Fruit fly (Drosophila melanogaster): ENCODE data around the gene CG15021.

The CG15021 gene

DNA sequence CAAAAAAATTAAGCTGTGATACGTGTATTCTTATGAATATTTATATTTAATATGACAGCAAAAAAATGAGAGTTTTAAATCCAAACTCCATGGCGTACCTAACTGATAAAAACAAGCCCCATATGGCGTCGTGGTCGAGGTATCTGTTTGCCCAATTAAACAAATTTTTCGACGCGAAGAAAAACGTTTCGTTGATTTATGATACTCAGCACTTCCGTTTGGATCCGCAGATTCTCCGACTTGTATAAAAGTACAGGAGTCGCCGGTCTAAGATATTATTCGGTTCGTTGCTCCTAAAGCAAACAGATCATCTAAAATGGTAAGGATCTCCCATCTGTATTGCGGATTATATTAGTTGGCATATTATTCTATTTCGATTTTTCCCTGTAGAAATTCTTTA, 34.9 kb downstream of the CG15021 start, which contains the start of gene CG32248:
CG32248 (plus strand) TSS at position 301 of the 400 bp plus-strand sequence.
- TF ChIP-seq CG8478 (optimal IDR thresholded peaks at IDR 0.05): no peak
- TF ChIP-seq CTCF (optimal IDR thresholded peaks at IDR 0.05): no peak

DNA sequence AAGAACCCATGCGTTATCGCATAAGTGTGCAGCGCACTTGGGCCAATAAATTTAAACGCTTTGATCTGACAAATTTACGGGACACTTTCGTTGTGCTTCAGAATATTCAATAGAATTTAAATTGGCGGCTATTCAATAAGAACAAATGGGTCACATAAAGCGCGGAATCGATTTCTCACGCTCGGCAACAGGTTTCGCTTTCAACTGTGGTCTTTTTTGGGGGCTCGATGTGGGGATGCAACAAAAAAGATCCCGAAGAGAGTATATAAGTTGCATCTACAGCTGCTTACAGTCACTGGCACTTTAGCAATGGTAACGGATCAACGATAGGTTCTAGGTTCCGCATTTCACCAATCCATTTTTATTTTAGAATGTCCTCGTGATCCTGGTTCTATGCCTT, 36.2 kb downstream of the CG15021 start, which contains the start of gene CG11349:
CG11349 (plus strand) TSS at position 301 of the 400 bp plus-strand sequence.
- TF ChIP-seq CTCF (optimal IDR thresholded peaks at IDR 0.05) (no peak), CG8478 (optimal IDR thresholded peaks at IDR 0.05) (no peak)

DNA sequence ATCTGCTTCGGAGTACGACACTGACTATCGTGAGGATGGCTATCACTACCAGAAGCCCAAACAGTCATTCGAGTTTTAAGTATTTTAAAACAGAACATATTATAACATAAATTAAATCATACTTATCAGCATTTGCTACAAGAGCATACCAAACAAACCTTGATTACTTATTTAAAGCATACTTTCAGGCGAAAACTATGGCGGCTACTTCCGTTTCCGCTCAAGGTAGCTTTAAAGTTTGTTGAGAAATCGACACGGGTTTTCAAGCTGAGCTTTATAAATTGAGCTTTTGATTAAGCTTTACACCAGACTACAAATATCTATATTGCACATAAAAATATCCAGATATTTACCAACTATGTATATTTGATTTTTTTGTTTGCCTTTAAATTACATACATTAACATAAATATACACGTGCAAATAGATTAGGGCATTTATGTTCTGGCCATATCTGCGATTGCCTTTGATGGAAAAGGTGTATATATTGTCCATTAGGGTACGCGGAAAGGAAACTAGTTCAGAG, 38.5 kb downstream of the CG15021 start:
- no peak for TF ChIP-seq CTCF (optimal IDR thresholded peaks at IDR 0.05)
- TF ChIP-seq CG8478 (optimal IDR thresholded peaks at IDR 0.05): no peak

DNA sequence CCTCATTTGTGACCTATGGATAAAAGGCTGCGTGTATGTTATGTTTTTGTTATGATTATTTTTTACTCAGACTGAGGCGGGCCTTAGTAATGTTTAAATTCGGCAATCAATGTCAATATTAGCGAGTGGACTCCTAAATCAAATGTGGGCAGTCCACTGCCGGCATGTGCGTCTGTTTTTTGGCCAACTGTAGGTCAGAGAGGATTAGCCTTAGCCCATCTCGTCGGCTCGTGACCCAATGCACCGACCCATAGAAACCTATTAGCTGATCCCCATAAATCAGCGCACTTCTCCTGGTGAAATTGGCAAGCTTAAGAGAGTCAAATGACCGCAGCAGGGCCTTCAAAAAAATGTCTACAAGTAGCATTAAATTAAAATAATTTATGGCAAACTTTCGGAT, 39.2 kb downstream of the CG15021 start:
- TF ChIP-seq CG8478 (optimal IDR thresholded peaks at IDR 0.05) (no peak), CTCF (optimal IDR thresholded peaks at IDR 0.05) (no peak)

DNA sequence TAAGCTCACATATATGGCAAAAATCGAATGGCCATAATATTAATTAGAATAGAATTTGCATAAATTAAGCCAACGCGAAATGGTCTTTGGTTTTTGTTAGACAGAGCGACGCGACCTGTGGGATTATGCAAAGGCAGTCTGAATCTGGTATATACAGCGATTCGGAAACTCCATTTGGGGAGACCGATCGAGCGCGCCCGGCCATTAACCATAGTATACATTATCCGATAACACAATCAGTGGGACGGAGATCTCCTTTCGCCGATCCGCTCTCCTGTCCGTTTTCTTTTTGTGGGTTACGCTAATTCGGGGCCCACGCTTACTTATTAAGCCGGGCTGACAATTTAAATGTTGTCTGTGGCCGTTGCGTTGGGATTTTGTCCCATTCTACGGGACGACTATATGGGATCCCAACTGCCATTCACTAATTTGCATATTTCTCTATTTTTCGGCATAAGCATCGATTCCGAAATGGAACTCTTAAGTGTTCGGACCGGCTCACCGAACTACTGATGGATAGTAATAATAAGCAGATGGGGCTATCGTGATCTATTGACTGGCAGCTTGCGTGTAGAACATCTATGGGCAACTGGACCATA, 41.2 kb downstream of the CG15021 start:
- no peak for TF ChIP-seq CTCF (optimal IDR thresholded peaks at IDR 0.05)
- TF ChIP-seq CG8478 (optimal IDR thresholded peaks at IDR 0.05): no peak

DNA sequence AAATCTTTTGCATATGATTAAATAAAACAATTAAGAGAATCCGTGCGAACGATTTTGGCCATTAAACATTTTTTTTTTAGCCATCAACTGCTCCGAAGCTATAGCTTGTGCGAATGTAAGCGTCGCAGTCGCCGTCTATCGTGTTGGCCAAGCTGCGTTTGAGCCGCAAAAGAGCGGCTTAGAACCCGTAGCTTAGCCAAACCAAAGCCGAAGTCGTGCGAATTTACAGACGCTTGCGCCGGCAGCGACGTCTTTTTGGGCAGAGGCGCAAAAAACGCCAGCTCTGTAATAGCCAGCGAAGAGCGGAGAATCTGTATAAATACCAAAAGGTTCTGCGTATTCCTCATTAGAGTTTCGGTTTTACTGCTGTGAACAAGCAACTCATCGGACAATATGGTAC, 43.4 kb downstream of the CG15021 start, which contains the start of gene CG7465:
CG7465 (plus strand) TSS at position 346 of the 400 bp plus-strand sequence.
- TF ChIP-seq CTCF (optimal IDR thresholded peaks at IDR 0.05) (no peak), CG8478 (optimal IDR thresholded peaks at IDR 0.05) (no peak)

DNA sequence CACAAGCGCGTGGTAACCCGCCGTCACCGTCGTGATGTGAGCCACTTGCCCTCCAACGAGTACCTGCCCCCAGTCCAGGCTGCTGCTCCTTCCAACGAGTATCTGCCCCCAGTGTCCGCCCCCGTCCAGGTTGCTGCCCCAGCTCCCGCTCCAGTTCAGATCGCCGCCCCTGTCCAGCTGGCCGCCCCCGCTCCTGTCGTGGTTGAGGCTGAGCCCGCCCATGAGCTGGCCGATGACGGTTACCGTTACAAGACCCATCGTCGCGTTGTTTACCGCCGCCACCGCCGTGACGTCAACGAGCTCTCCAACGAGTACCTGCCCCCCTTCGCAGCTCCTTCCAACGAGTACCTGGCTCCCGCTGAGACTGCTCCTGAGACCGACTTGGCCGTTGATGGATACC, 44.2 kb downstream of the CG15021 start:
- no peak for TF ChIP-seq CG8478 (optimal IDR thresholded peaks at IDR 0.05)
- TF ChIP-seq CTCF (optimal IDR thresholded peaks at IDR 0.05): no peak

DNA sequence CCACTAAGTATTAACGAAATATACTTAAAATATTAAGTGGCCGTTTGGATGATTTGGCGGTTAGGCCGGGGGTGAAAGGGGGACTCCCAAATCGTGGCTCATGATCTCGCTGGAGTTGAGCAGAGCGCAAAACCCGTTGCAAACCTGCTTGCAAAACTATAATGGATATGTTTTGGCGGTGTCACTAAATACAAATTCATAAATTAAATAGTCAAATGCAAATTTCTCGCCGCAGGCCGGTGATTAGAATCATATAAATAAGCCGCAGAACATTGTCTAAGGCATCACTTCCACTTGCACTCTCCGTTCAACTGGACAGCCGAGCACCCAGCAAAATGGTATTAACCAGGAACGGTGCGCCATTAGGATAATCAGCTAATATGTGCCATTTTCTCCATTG, 46.0 kb downstream of the CG15021 start, which contains the start of gene CG11350:
CG11350 (plus strand) TSS at position 301 of the 400 bp plus-strand sequence.
- no peak for TF ChIP-seq CTCF (optimal IDR thresholded peaks at IDR 0.05)
- no peak for TF ChIP-seq CG8478 (optimal IDR thresholded peaks at IDR 0.05)

DNA sequence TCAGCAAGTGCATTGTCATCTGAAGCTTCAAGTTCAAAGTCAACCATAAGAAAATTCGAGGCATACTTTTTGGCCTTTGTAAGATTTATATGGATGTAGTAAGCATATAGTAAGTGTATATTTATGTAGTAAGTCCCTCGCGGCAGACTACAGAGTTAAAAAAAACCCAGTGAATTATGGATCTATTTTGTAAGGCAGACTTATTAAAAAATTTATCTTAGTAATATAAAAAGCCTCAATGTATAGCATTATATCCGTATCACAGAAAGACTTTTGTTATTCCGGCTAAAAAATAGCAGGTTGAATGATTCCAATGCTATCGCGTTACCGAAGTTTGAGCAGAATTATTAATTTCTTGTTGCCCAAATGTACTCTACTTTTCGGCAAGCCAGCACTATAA, 48.1 kb downstream of the CG15021 start:
- TF ChIP-seq CG8478 (optimal IDR thresholded peaks at IDR 0.05) (no peak), CTCF (optimal IDR thresholded peaks at IDR 0.05) (no peak)

Data from S2 (cell line).